Fruit fly (Drosophila melanogaster) whole organism, wandering third instar larva: ENCODE measurements around the gene CG31178.

Source experiments
- Hr78 ChIP-seq: fragments of >200 bp; optimal IDR thresholded peaks from 2 replicates; lab custom pipeline; 2017; ENCODE audit warnings: missing biosample characterization, missing genetic modification characterization
- OdsH ChIP-seq: fragments of 200-800 bp; sonication (Bioruptor generic); optimal IDR thresholded peaks from 2 replicates; lab custom pipeline; 2016; ENCODE audit warnings: missing biosample characterization, mild to moderate bottlenecking, missing genetic modification characterization
- brk ChIP-seq: fragments of 200-800 bp; sonication (Bioruptor generic); optimal IDR thresholded peaks from 2 replicates; lab custom pipeline; 2016; ENCODE audit warnings: missing biosample characterization, mild to moderate bottlenecking, missing genetic modification characterization
- dmrt93B ChIP-seq: fragments of 200-800 bp; sonication (Bioruptor generic); optimal IDR thresholded peaks from 2 replicates; lab custom pipeline; 2018; ENCODE audit warnings: missing biosample characterization, mild to moderate bottlenecking, missing genetic modification characterization
- dsf ChIP-seq: sonication (Bioruptor generic); optimal IDR thresholded peaks from 2 replicates; lab custom pipeline; 2016; ENCODE audit warnings: missing biosample characterization, missing genetic modification characterization, borderline replicate concordance
- foxo ChIP-seq, 2 experiments: fragments of 200-800 bp; sonication (Bioruptor generic); optimal IDR thresholded peaks; 2 replicates in 1 of 2; 3 replicates in 1 of 2; lab custom pipeline; 2016 to 2017; ENCODE audit warnings: missing biosample characterization in 2 of 2, missing genetic modification characterization in 2 of 2
- psq ChIP-seq: fragments of 200-800 bp; sonication (Bioruptor generic); optimal IDR thresholded peaks from 3 replicates; lab custom pipeline; 2017; ENCODE audit warnings: missing biosample characterization, mild to moderate bottlenecking, missing genetic modification characterization, moderate library complexity
- usp ChIP-seq: fragments of >200 bp; optimal IDR thresholded peaks from 2 replicates; lab custom pipeline; 2017; ENCODE audit warnings: missing biosample characterization, missing genetic modification characterization

DNA sequence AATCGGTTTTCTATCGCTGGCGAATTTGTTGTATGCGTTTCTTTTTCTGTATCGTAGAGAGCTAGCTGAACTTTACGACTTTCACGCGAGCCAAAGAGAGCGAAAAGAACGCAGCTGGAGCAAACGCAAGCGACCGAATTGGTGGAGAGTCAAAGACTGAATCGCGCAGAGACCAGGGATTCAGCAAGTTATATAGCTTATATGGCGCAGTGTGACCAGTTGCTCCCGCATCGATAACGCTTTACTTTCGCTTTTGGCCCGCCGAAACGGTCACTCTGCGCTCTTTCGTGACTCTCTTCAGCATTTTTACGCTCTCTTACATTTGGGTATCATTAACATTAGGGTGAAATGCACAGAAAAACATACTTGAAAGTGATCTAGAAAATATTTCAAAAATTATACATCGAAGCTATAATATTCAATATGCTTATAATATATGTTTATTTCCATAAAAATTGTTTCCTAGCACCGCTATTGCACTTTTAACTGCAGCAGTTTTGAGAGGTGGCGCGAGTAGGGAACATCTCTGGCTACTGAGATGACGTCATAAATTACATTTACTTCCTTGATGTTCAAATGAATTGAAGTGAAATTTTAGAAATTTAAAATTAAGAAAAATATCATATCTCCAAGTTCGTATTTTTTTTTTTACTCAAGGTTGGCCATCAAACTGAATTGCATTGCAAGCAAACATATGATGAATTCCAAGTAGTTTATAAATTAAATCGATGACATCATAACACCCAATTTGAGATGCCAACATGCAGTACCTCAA is 17.3 kb upstream of the CG31178 start, which contains the start of gene glec:
- TF ChIP-seq OdsH (GFP tag; lab: Kevin White, UChicago), result peak; percentile 55
- no peak for TF ChIP-seq dsf (GFP tag; lab: Kevin White, UChicago)
- no peak for TF ChIP-seq dmrt93B
- TF ChIP-seq brk (GFP tag; lab: Kevin White, UChicago), result peak; percentile 54
- no peak for TF ChIP-seq Hr78 (GFP tag; lab: Kevin White, UChicago)
- TF ChIP-seq usp (GFP tag; lab: Kevin White, UChicago), result no peak
- TF ChIP-seq psq (GFP tag; lab: Kevin White, UChicago), result peak; percentile 62
- TF ChIP-seq foxo (GFP tag; optimal IDR thresholded peaks at IDR 0.05; lab: Kevin White, UChicago), result peak; percentile 34 to 48
